Worm (Caenorhabditis elegans) whole organism, L3 larva: Measurements from ENCODE around the gene gakh-1.

Experiments used
- elt-2 ChIP-seq: sonication (generic microtip); optimal IDR thresholded peaks from 2 replicates; lab custom pipeline; 2016; ENCODE audit warnings: missing genetic modification reagents, mild to moderate bottlenecking, missing genetic modification characterization, missing compliant biosample characterization
- fkh-10 ChIP-seq: sonication (generic microtip); optimal IDR thresholded peaks from 2 replicates; lab custom pipeline; 2017; ENCODE audit warnings: missing biosample characterization, missing genetic modification reagents, missing genetic modification characterization
- nhr-76 ChIP-seq: fragments of 150-350 bp; sonication (generic microtip); optimal IDR thresholded peaks from 5 replicates; lab custom pipeline; 2014; ENCODE audit warnings: missing biosample characterization, missing genetic modification characterization
- pha-4 ChIP-seq: fragments of 150-350 bp; optimal IDR thresholded peaks from 2 replicates; lab custom pipeline; 2014; ENCODE audit warnings: missing biosample characterization, missing genetic modification reagents, missing genetic modification characterization
- pqm-1 ChIP-seq: fragments of 150-350 bp; optimal IDR thresholded peaks from 2 replicates; lab custom pipeline; 2017; ENCODE audit warnings: missing biosample characterization, missing genetic modification characterization, inconsistent platforms
- unc-62 ChIP-seq: fragments of 150-350 bp; sonication (generic microtip); optimal IDR thresholded peaks from 4 replicates; lab custom pipeline; 2014; ENCODE audit warnings: missing biosample characterization, missing genetic modification reagents, missing genetic modification characterization
- ztf-11 ChIP-seq: fragments of 150-350 bp; optimal IDR thresholded peaks from 2 replicates; lab custom pipeline; 2014; ENCODE audit warnings: missing biosample characterization, missing genetic modification characterization

DNA sequence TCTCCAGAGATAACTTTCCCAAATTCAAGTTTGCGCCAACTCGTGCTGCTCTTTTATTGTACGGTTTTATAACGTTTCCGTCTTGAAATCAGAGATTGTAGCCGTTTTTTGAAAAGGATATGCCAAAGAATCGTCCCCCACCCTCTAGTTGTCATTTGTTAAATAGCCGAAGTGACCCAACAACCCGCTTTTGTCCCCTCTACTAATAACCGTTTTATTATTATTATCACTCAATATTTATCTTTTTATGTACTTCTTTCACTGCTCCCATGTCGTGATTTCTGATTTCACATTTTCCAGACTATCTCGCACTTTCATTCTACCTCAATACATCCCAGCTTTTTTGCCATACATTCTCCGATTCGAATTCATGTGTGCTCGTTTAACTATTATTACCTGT lies 44.7 kb downstream of the gakh-1 start:
- TF ChIP-seq nhr-76 (no peak), pqm-1 (no peak), fkh-10 (GFP tag; lab: Kevin White, UChicago) (no peak), ztf-11 (tag; lab: Kevin White, UChicago) (no peak), pha-4 (tag; lab: Kevin White, UChicago) (no peak), unc-62 (GFP tag; lab: Kevin White, UChicago) (no peak), elt-2 (tag; lab: Kevin White, UChicago) (no peak)
